Fruit fly (Drosophila melanogaster) whole organism, adult: Measurements from ENCODE around the gene akirin.

Source experiments
- CG11617 ChIP-seq: fragments of 200-800 bp; sonication (Bioruptor generic); optimal IDR thresholded peaks from 2 replicates; lab custom pipeline; 2017; ENCODE audit warnings: mild to moderate bottlenecking, missing biosample characterization, missing genetic modification reagents, missing genetic modification characterization
- CG14711 ChIP-seq: fragments of 200-800 bp; sonication (Bioruptor generic); optimal IDR thresholded peaks from 2 replicates; lab custom pipeline; 2018; ENCODE audit warnings: missing biosample characterization, mild to moderate bottlenecking, missing genetic modification characterization, moderate library complexity
- CG33017 ChIP-seq: fragments of 200-800 bp; sonication (Bioruptor generic); optimal IDR thresholded peaks from 2 replicates; lab custom pipeline; 2018; ENCODE audit warnings: missing biosample characterization, mild to moderate bottlenecking, missing genetic modification characterization, moderate library complexity
- CG7101 ChIP-seq: fragments of 200-800 bp; sonication (Bioruptor generic); optimal IDR thresholded peaks from 2 replicates; lab custom pipeline; 2018; ENCODE audit warnings: missing biosample characterization, mild to moderate bottlenecking, missing genetic modification characterization, moderate library complexity
- cic ChIP-seq: fragments of 200-800 bp; sonication (Bioruptor generic); optimal IDR thresholded peaks from 2 replicates; lab custom pipeline; 2017; ENCODE audit warnings: missing biosample characterization, mild to moderate bottlenecking, missing genetic modification characterization, moderate library complexity
- toe ChIP-seq: fragments of 200-800 bp; sonication (Bioruptor generic); optimal IDR thresholded peaks from 2 replicates; lab custom pipeline; 2016; ENCODE audit warnings: missing biosample characterization, missing genetic modification characterization

DNA sequence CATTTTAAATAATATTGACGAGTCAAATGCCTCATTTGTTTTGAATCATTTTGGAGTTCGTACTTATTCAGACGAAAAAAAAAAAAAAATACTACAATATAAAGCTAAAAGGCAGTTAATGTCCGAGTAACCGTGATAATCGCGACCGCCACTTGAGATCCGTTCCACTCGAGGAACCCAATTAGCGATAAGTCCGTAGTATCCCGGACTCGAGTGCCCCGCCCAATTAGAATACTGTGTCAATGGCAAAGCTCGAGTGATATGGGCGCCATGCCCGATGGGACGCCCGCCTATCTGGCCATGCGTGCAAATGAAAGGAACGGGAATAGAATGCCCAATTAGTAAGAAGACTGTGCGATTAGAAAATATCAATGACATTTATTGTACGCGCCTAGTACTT is 32.3 kb downstream of the akirin start:
- TF ChIP-seq cic (GFP tag; lab: Kevin White, UChicago): no peak
- no peak for TF ChIP-seq CG33017 (tag; lab: Kevin White, UChicago)
- no peak for TF ChIP-seq CG7101
- TF ChIP-seq toe (GFP tag; lab: Kevin White, UChicago): no peak
- no peak for TF ChIP-seq CG11617 (GFP tag; lab: Kevin White, UChicago)
- TF ChIP-seq CG14711 (tag; lab: Kevin White, UChicago): no peak
